4 fruit fly cellular contexts compared by ENCODE assay signal in the genomic region with DNA sequence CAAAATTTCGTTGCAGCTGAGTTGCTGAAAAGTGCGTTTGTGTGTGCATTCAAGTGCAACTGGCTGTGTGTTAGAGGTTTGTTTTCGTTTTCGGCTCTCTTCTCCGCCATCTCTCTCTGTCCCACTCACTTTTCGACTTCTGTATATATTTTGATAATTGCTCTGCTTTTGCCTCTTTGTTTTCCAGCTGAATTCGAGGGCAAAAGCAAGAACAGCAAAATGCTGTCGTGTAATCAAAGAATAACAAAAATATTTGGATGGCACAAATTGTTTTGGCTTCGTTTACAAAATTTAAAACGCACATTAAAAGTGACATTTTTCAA.
TF ChIP-seq lines count a peak whose summit lies in the region.

No protein-coding gene starts in this region.

- TF ChIP-seq CTCF in whole organism, embryonic (GFP tag; optimal IDR thresholded peaks at IDR 0.05; lab: Kevin White, UChicago), result no peak

TF ChIP-seq in whole organism, 6 proteins besides CTCF, POLR2A, EP300 and RAD21:
- TF ChIP-seq Dll (optimal IDR thresholded peaks at IDR 0.05; lab: Kevin White, UChicago) (peak; percentile 9), CG8478 (optimal IDR thresholded peaks at IDR 0.05; lab: Kevin White, UChicago) (no peak), psq (optimal IDR thresholded peaks at IDR 0.05; lab: Kevin White, UChicago) (no peak)

TF ChIP-seq in whole organism, adult, 20 proteins besides CTCF, POLR2A, EP300 and RAD21:
- TF ChIP-seq Mnt (GFP tag; optimal IDR thresholded peaks at IDR 0.05; lab: Kevin White, UChicago) (no peak), tj (GFP tag; optimal IDR thresholded peaks at IDR 0.05; lab: Kevin White, UChicago) (peak; percentile 10), Clk (GFP tag; optimal IDR thresholded peaks at IDR 0.05; lab: Kevin White, UChicago) (no peak)

TF ChIP-seq in whole organism, embryonic, 481 proteins besides CTCF, POLR2A, EP300 and RAD21:
- peak; percentile 41 to 89 for TF ChIP-seq Trl (optimal IDR thresholded peaks at IDR 0.05; lab: Kevin White, UChicago)
- no peak for TF ChIP-seq Trl (GFP tag; optimal IDR thresholded peaks at IDR 0.05; lab: Kevin White, UChicago)
- TF ChIP-seq CG3407 (GFP tag; optimal IDR thresholded peaks at IDR 0.05; lab: Kevin White, UChicago), result no peak
- TF ChIP-seq CG1832 (GFP tag; optimal IDR thresholded peaks at IDR 0.05; lab: Kevin White, UChicago), result peak; percentile 6
- TF ChIP-seq yki (optimal IDR thresholded peaks at IDR 0.05; lab: Kevin White, UChicago), result peak; percentile 67
- peak; percentile 11 for TF ChIP-seq CG3163 (GFP tag; optimal IDR thresholded peaks at IDR 0.05; lab: Kevin White, UChicago)

TF ChIP-seq in whole organism, wandering third instar larva, 38 proteins besides CTCF, POLR2A, EP300 and RAD21:
- TF ChIP-seq Dif (GFP tag; optimal IDR thresholded peaks at IDR 0.05; lab: Kevin White, UChicago; ENCODE audit: partially characterized antibody) (peak; percentile 70), fru (GFP tag; optimal IDR thresholded peaks at IDR 0.05; lab: Kevin White, UChicago) (no peak), Abd-B (GFP tag; optimal IDR thresholded peaks at IDR 0.05; lab: Kevin White, UChicago) (no peak), foxo (GFP tag; optimal IDR thresholded peaks at IDR 0.05; lab: Kevin White, UChicago) (no peak), Sp1 (GFP tag; optimal IDR thresholded peaks at IDR 0.05; lab: Kevin White, UChicago) (no peak), brk (GFP tag; optimal IDR thresholded peaks at IDR 0.05; lab: Kevin White, UChicago) (peak; percentile 22), CG9705 (GFP tag; optimal IDR thresholded peaks at IDR 0.05; lab: Kevin White, UChicago) (no peak), Rel (GFP tag; optimal IDR thresholded peaks at IDR 0.05; lab: Kevin White, UChicago) (peak; percentile 18), Rel (tag; optimal IDR thresholded peaks at IDR 0.05; lab: Kevin White, UChicago) (no peak), psq (GFP tag; optimal IDR thresholded peaks at IDR 0.05; lab: Kevin White, UChicago) (peak; percentile 1), Hnf4 (GFP tag; optimal IDR thresholded peaks at IDR 0.05; lab: Kevin White, UChicago) (no peak), dl (GFP tag; optimal IDR thresholded peaks at IDR 0.05; lab: Kevin White, UChicago; ENCODE audit: insufficient read depth in 1 of 2, partially characterized antibody in 2 of 2) (peak; percentile 7 to 56), Myc (optimal IDR thresholded peaks at IDR 0.05; lab: Kevin White, UChicago) (no peak), dmrt93B (GFP tag; optimal IDR thresholded peaks at IDR 0.05; lab: Kevin White, UChicago) (no peak)
